Worm (Caenorhabditis elegans) whole organism, late embryonic: ENCODE results near the gene nhr-211.

ENCODE experiments used
- C08G9.2 ChIP-seq: sonication (generic microtip); optimal IDR thresholded peaks from 2 replicates; lab custom pipeline; 2016; ENCODE audit warnings: mild to moderate bottlenecking, missing genetic modification characterization, moderate library complexity, missing compliant biosample characterization
- F13H6.1 ChIP-seq: sonication (generic microtip); optimal IDR thresholded peaks from 2 replicates; lab custom pipeline; 2016; ENCODE audit warnings: missing genetic modification characterization, missing compliant biosample characterization
- K09A11.1 ChIP-seq: sonication (generic microtip); optimal IDR thresholded peaks from 2 replicates; lab custom pipeline; 2017; ENCODE audit warnings: antibody characterized with exemption, mild to moderate bottlenecking, missing genetic modification characterization, missing compliant biosample characterization; ENCODE audit not compliant: insufficient read depth
- T23F11.4 ChIP-seq: fragments of 200-800 bp; sonication (Bioruptor generic); optimal IDR thresholded peaks from 2 replicates; lab custom pipeline; 2018; ENCODE audit warnings: mild to moderate bottlenecking, missing genetic modification characterization, missing compliant biosample characterization
- Y22D7AL.16 ChIP-seq: sonication (generic microtip); optimal IDR thresholded peaks from 2 replicates; lab custom pipeline; 2016; ENCODE audit warnings: missing genetic modification characterization, missing compliant biosample characterization
- ama-1 ChIP-seq: fragments of 150-350 bp; optimal IDR thresholded peaks from 2 replicates; lab custom pipeline; 2014
- ceh-18 ChIP-seq: sonication (generic microtip); optimal IDR thresholded peaks from 2 replicates; lab custom pipeline; 2016; ENCODE audit warnings: missing genetic modification characterization, missing compliant biosample characterization
- ceh-22 ChIP-seq: sonication (generic microtip); optimal IDR thresholded peaks from 2 replicates; lab custom pipeline; 2017; ENCODE audit warnings: missing biosample characterization, missing genetic modification characterization
- ceh-24 ChIP-seq: sonication (generic microtip); optimal IDR thresholded peaks from 2 replicates; lab custom pipeline; 2016; ENCODE audit warnings: mild to moderate bottlenecking, missing genetic modification characterization, missing compliant biosample characterization
- ceh-31 ChIP-seq: sonication (generic microtip); optimal IDR thresholded peaks from 2 replicates; lab custom pipeline; 2016; ENCODE audit warnings: missing genetic modification characterization, missing compliant biosample characterization
- ceh-45 ChIP-seq: fragments of 200-800 bp; sonication (Bioruptor generic); IDR thresholded peaks from 2 replicates; pipeline ENCODE4 v1.3.6; 2022; ENCODE audit warnings: missing genetic modification reagents, missing genetic modification characterization, missing compliant biosample characterization
- ceh-6 ChIP-seq: fragments of 200-800 bp; sonication (Bioruptor generic); optimal IDR thresholded peaks from 2 replicates; lab custom pipeline; 2018; ENCODE audit warnings: mild to moderate bottlenecking, missing genetic modification characterization, missing compliant biosample characterization
- ceh-9 ChIP-seq: sonication (generic microtip); optimal IDR thresholded peaks from 2 replicates; lab custom pipeline; 2016; ENCODE audit warnings: mild to moderate bottlenecking, missing genetic modification characterization, inconsistent platforms, missing compliant biosample characterization
- che-1 ChIP-seq: sonication (generic microtip); optimal IDR thresholded peaks from 2 replicates; lab custom pipeline; 2016; ENCODE audit warnings: mild to moderate bottlenecking, missing genetic modification characterization, missing compliant biosample characterization
- elt-2 ChIP-seq: sonication (generic microtip); optimal IDR thresholded peaks from 2 replicates; lab custom pipeline; 2016; ENCODE audit warnings: missing genetic modification reagents, missing genetic modification characterization, missing compliant biosample characterization
- eyg-1 ChIP-seq: sonication (generic microtip); optimal IDR thresholded peaks from 2 replicates; lab custom pipeline; 2016; ENCODE audit warnings: missing genotype, missing genetic modification characterization, missing compliant biosample characterization
- gmeb-2 ChIP-seq: sonication (generic microtip); optimal IDR thresholded peaks from 2 replicates; lab custom pipeline; 2016; ENCODE audit warnings: missing genetic modification characterization, inconsistent platforms, missing compliant biosample characterization
- hlh-30 ChIP-seq: sonication (generic microtip); optimal IDR thresholded peaks from 2 replicates; lab custom pipeline; 2017; ENCODE audit warnings: antibody characterized with exemption, missing genetic modification characterization, missing compliant biosample characterization; ENCODE audit not compliant: insufficient read depth
- hlh-8 ChIP-seq: sonication (generic microtip); optimal IDR thresholded peaks from 2 replicates; lab custom pipeline; 2016; ENCODE audit warnings: missing genotype, missing genetic modification characterization, missing compliant biosample characterization
- madf-2 ChIP-seq: sonication (generic microtip); optimal IDR thresholded peaks from 2 replicates; lab custom pipeline; 2017; ENCODE audit warnings: missing genetic modification characterization, missing compliant biosample characterization
- nfya-1 ChIP-seq: sonication (generic microtip); optimal IDR thresholded peaks from 2 replicates; lab custom pipeline; 2017; ENCODE audit warnings: missing genetic modification characterization, mild to moderate bottlenecking, missing compliant biosample characterization, antibody characterized with exemption, moderate library complexity
- nhr-232 ChIP-seq: sonication (generic microtip); optimal IDR thresholded peaks from 2 replicates; lab custom pipeline; 2016; ENCODE audit warnings: missing genetic modification characterization, missing compliant biosample characterization
- npax-4 ChIP-seq: sonication (generic microtip); optimal IDR thresholded peaks from 2 replicates; lab custom pipeline; 2016; ENCODE audit warnings: missing genetic modification characterization, missing compliant biosample characterization
- odd-2 ChIP-seq: sonication (generic microtip); optimal IDR thresholded peaks from 2 replicates; lab custom pipeline; 2017; ENCODE audit warnings: antibody characterized with exemption, mild to moderate bottlenecking, missing genetic modification characterization, missing compliant biosample characterization
- pat-9 ChIP-seq: fragments of 200-800 bp; sonication (Bioruptor generic); optimal IDR thresholded peaks from 2 replicates; lab custom pipeline; 2018; ENCODE audit warnings: mild to moderate bottlenecking, missing genetic modification characterization, moderate library complexity, missing compliant biosample characterization
- pax-1 ChIP-seq: fragments of 150-350 bp; optimal IDR thresholded peaks from 2 replicates; lab custom pipeline; 2014; ENCODE audit warnings: missing biosample characterization, missing genetic modification characterization
- pha-2 ChIP-seq: sonication (generic microtip); optimal IDR thresholded peaks from 2 replicates; lab custom pipeline; 2017; ENCODE audit warnings: mild to moderate bottlenecking, missing genetic modification characterization, missing compliant biosample characterization
- ref-2 ChIP-seq: sonication (generic microtip); optimal IDR thresholded peaks from 2 replicates; lab custom pipeline; 2016; ENCODE audit warnings: missing genetic modification characterization, missing compliant biosample characterization
- sox-4 ChIP-seq: sonication (generic microtip); optimal IDR thresholded peaks from 2 replicates; lab custom pipeline; 2017; ENCODE audit warnings: mild to moderate bottlenecking, missing genetic modification characterization, inconsistent platforms, missing compliant biosample characterization
- syd-9 ChIP-seq: sonication (generic microtip); optimal IDR thresholded peaks from 2 replicates; lab custom pipeline; 2016; ENCODE audit warnings: mild to moderate bottlenecking, missing genetic modification characterization, moderate library complexity, missing compliant biosample characterization
- tbx-2 ChIP-seq: sonication (generic microtip); optimal IDR thresholded peaks from 2 replicates; lab custom pipeline; 2016; ENCODE audit warnings: missing genetic modification characterization, missing compliant biosample characterization
- ttx-3 ChIP-seq: sonication (generic microtip); optimal IDR thresholded peaks from 2 replicates; lab custom pipeline; 2016; ENCODE audit warnings: missing genetic modification reagents, missing genetic modification characterization, missing compliant biosample characterization
- unc-3 ChIP-seq, 2 experiments: fragments of 200-800 bp in 1 of 2; sonication (Bioruptor generic) in 1 of 2; sonication (generic microtip) in 1 of 2; conservative IDR thresholded peaks in 1 of 2; optimal IDR thresholded peaks in 1 of 2; 2 replicates each; pipeline versions ENCODE4 v1.3.6 to Lab custom; 2016 to 2022; ENCODE audit warnings: missing compliant biosample characterization in 2 of 2, missing genetic modification characterization in 2 of 2, missing genetic modification reagents in 1 of 2
- unc-42 ChIP-seq: sonication (generic microtip); optimal IDR thresholded peaks from 2 replicates; lab custom pipeline; 2016; ENCODE audit warnings: missing genotype, missing genetic modification characterization, missing compliant biosample characterization
- unc-55 ChIP-seq: sonication (generic microtip); optimal IDR thresholded peaks from 2 replicates; lab custom pipeline; 2017; ENCODE audit warnings: missing biosample characterization, missing genetic modification reagents, missing genetic modification characterization
- zip-5 ChIP-seq: sonication (generic microtip); optimal IDR thresholded peaks from 2 replicates; lab custom pipeline; 2016; ENCODE audit warnings: missing genetic modification characterization, missing compliant biosample characterization

Gene nhr-211

ce11 chrV:512420-512819 is 25.6 kb downstream of the nhr-211 start, which contains the start of gene srh-37:
Gene srh-37 (minus strand): TSS chrV:512520.
- TF ChIP-seq ref-2 (tag; lab: Kevin White, UChicago) (no peak), syd-9 (no peak), ceh-45 (GFP tag; lab: Robert Waterston, UW) (no peak), ceh-9 (tag; lab: Kevin White, UChicago) (no peak)

- TF ChIP-seq K09A11.1 (no peak), C08G9.2 (tag; lab: Kevin White, UChicago) (no peak)
Observed at ce11 chrV:519445-519844, 32.7 kb downstream of the nhr-211 start, which contains the start of gene nhr-210. Gene nhr-210 (minus strand): TSS chrV:519545.

- no peak for TF ChIP-seq ceh-22 (tag; lab: Kevin White, UChicago)
- TF ChIP-seq hlh-8, result no peak
- TF ChIP-seq hlh-30 (tag; lab: Kevin White, UChicago), result no peak
- no peak for TF ChIP-seq ceh-9 (tag; lab: Kevin White, UChicago)
Observed at ce11 chrV:521517-521916, 34.7 kb downstream of the nhr-211 start, which contains the start of gene srw-107. Gene srw-107 (minus strand): TSS chrV:521617.

- no peak for TF ChIP-seq ceh-6 (GFP tag; lab: Kevin White, UChicago)
Observed at ce11 chrV:524058-524457, 37.3 kb downstream of the nhr-211 start, which contains the start of gene lipl-3. Gene lipl-3 (minus strand): TSS chrV:524218.

ce11 chrV:525040-525439 is 38.3 kb downstream of the nhr-211 start, which contains the start of gene R11G11.16:
Gene R11G11.16 (minus strand): TSS chrV:525140.
- TF ChIP-seq che-1 (tag; lab: Kevin White, UChicago), result no peak
- no peak for TF ChIP-seq ceh-24 (tag; lab: Kevin White, UChicago)
- no peak for TF ChIP-seq npax-4 (tag; lab: Kevin White, UChicago)
- TF ChIP-seq pat-9 (tag; lab: Kevin White, UChicago), result no peak
- no peak for TF ChIP-seq unc-42 (tag; lab: Kevin White, UChicago)
- no peak for TF ChIP-seq Y22D7AL.16 (tag; lab: Kevin White, UChicago)
- no peak for TF ChIP-seq nhr-232 (tag; lab: Kevin White, UChicago)
- TF ChIP-seq C08G9.2 (tag; lab: Kevin White, UChicago), result no peak
- TF ChIP-seq ttx-3 (tag; lab: Kevin White, UChicago), result no peak
- TF ChIP-seq zip-5 (tag; lab: Kevin White, UChicago), result no peak
- TF ChIP-seq unc-3 (GFP tag; conservative IDR thresholded peaks at IDR 0.05; lab: Robert Waterston, UW), result no peak
- TF ChIP-seq unc-3 (tag; optimal IDR thresholded peaks at IDR 0.05; lab: Kevin White, UChicago), result no peak
- TF ChIP-seq ceh-6 (GFP tag; lab: Kevin White, UChicago), result no peak
- no peak for TF ChIP-seq ama-1 (lab: Kevin White, UChicago)
- TF ChIP-seq pha-2 (tag; lab: Kevin White, UChicago), result no peak
- no peak for TF ChIP-seq ceh-22 (tag; lab: Kevin White, UChicago)

- no peak for TF ChIP-seq ceh-18 (tag; lab: Kevin White, UChicago)
- no peak for TF ChIP-seq odd-2 (tag; lab: Kevin White, UChicago)
- TF ChIP-seq T23F11.4 (GFP tag; lab: Kevin White, UChicago), result no peak
- no peak for TF ChIP-seq gmeb-2
- no peak for TF ChIP-seq pax-1 (tag; lab: Kevin White, UChicago)
- no peak for TF ChIP-seq tbx-2 (tag; lab: Kevin White, UChicago)
Observed at ce11 chrV:527602-528001, 40.8 kb downstream of the nhr-211 start, which contains the start of gene srw-108. Gene srw-108 (plus strand): TSS chrV:527902.

- TF ChIP-seq unc-55 (GFP tag; lab: Kevin White, UChicago) (peak; percentile 67), elt-2 (tag; lab: Kevin White, UChicago) (peak; percentile 72), hlh-30 (tag; lab: Kevin White, UChicago) (no peak), sox-4 (tag; lab: Kevin White, UChicago) (no peak), eyg-1 (tag; lab: Kevin White, UChicago) (no peak), nfya-1 (peak; percentile 34), syd-9 (no peak), tbx-2 (tag; lab: Kevin White, UChicago) (peak; percentile 38), ceh-6 (GFP tag; lab: Kevin White, UChicago) (no peak), F13H6.1 (tag; lab: Kevin White, UChicago) (no peak), pax-1 (tag; lab: Kevin White, UChicago) (peak; percentile 21), ceh-31 (tag; lab: Kevin White, UChicago) (peak; percentile 38), odd-2 (tag; lab: Kevin White, UChicago) (no peak), madf-2 (tag; lab: Kevin White, UChicago) (no peak)
Observed at ce11 chrV:532046-532445, 45.3 kb downstream of the nhr-211 start, which contains the start of gene nhr-58. Gene nhr-58 (plus strand): TSS chrV:532259.
